Worm (Caenorhabditis elegans): ENCODE results near the gene ippk-1.

DNA sequence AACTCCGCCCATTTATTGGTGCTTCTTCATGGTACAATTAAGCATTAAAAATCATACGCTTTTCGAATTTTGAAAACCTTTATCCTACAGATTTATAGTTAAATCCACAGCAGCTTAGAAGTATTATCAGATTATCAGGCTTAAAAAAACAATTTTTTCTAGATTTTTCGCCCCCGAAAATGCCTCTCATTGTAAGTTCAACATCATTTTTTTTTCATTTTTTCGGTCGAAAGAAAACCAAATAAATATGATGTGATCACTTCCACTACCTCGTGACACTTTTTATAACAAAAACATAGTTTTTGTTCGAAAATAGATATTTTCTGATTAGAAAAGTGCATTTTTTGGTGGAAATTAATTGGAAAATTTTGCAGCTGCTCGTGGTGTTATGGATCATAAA lies 1.6 kb upstream of the ippk-1 start:
- TF ChIP-seq sma-9 (GFP tag; optimal IDR thresholded peaks at IDR 0.05) (no peak), sma-9 (tag; optimal IDR thresholded peaks at IDR 0.05) (no peak), nhr-11 (tag; optimal IDR thresholded peaks at IDR 0.05) (no peak)

Data from whole organism, L2 larva.